Fruit fly (Drosophila melanogaster) whole organism, embryonic: ENCODE measurements around the gene CG15742.
A peak's percentile ranks its signal among the peaks of the same experiment; 100 is the strongest.

Experiments used
- Awh ChIP-seq: fragments of 200-800 bp; sonication (Bioruptor generic); IDR thresholded peaks from 2 replicates; pipeline ENCODE4, ENCODE4 v1.3.6; 2022; ENCODE audit warnings: missing biosample characterization, missing genetic modification characterization
- CG10274 ChIP-seq: fragments of 200-800 bp; sonication (Bioruptor generic); optimal IDR thresholded peaks from 3 replicates; lab custom pipeline; 2017; ENCODE audit warnings: missing biosample characterization, mild to moderate bottlenecking, missing genetic modification characterization
- CG11504 ChIP-seq: fragments of 200-800 bp; sonication (Bioruptor generic); optimal IDR thresholded peaks from 3 replicates; lab custom pipeline; 2019; ENCODE audit warnings: missing biosample characterization, mild to moderate bottlenecking, missing genetic modification characterization, moderate library complexity
- CG11723 ChIP-seq: fragments of 200-800 bp; sonication (Bioruptor generic); optimal IDR thresholded peaks from 2 replicates; lab custom pipeline; 2017; ENCODE audit warnings: missing biosample characterization, mild to moderate bottlenecking, missing genetic modification characterization
- CG1647 ChIP-seq: fragments of 200-800 bp; sonication (Bioruptor generic); optimal IDR thresholded peaks from 3 replicates; lab custom pipeline; 2016; ENCODE audit warnings: missing biosample characterization, missing genetic modification characterization
- CG17359 ChIP-seq: fragments of 200-800 bp; sonication (Bioruptor generic); optimal IDR thresholded peaks from 3 replicates; lab custom pipeline; 2018; ENCODE audit warnings: missing biosample characterization, mild to moderate bottlenecking, missing genetic modification characterization, moderate library complexity
- CG17568 ChIP-seq: fragments of 200-800 bp; sonication (Bioruptor generic); optimal IDR thresholded peaks from 2 replicates; lab custom pipeline; 2018; ENCODE audit warnings: missing biosample characterization, mild to moderate bottlenecking, missing genetic modification characterization, moderate library complexity
- CG17612 ChIP-seq: fragments of 200-800 bp; sonication (Bioruptor generic); IDR thresholded peaks from 2 replicates; pipeline ENCODE4 v1.3.6; 2022; ENCODE audit warnings: missing biosample characterization, missing genetic modification characterization
- CG17912 ChIP-seq: fragments of 200-800 bp; sonication (Bioruptor generic); optimal IDR thresholded peaks from 2 replicates; lab custom pipeline; 2018; ENCODE audit warnings: missing biosample characterization, mild to moderate bottlenecking, missing genetic modification characterization
- CG2129 ChIP-seq: fragments of 200-800 bp; sonication (Bioruptor generic); IDR thresholded peaks from 2 replicates; pipeline ENCODE4 v1.3.6; 2022; ENCODE audit warnings: missing biosample characterization, missing genetic modification characterization; ENCODE audit not compliant: partially characterized antibody
- CG31441 ChIP-seq: fragments of 200-800 bp; sonication (Bioruptor generic); IDR thresholded peaks from 2 replicates; pipeline ENCODE4 v1.3.6; 2022; ENCODE audit warnings: missing biosample characterization, missing genetic modification characterization
- CG3995 ChIP-seq: fragments of 200-800 bp; sonication (Bioruptor generic); optimal IDR thresholded peaks from 3 replicates; lab custom pipeline; 2016; ENCODE audit warnings: missing biosample characterization, missing genetic modification characterization
- CG4404 ChIP-seq: fragments of 200-800 bp; sonication (Bioruptor generic); IDR thresholded peaks from 2 replicates; pipeline ENCODE4 v1.3.6; 2022; ENCODE audit warnings: missing biosample characterization, missing genetic modification characterization
- CG4854 ChIP-seq: fragments of 200-800 bp; sonication (Bioruptor generic); optimal IDR thresholded peaks from 2 replicates; lab custom pipeline; 2016; ENCODE audit warnings: missing biosample characterization, missing genetic modification characterization, inconsistent platforms
- CG5953 ChIP-seq: fragments of 200-800 bp; sonication (Bioruptor generic); IDR thresholded peaks from 2 replicates; pipeline ENCODE4 v1.3.6; 2022; ENCODE audit warnings: missing biosample characterization, missing genetic modification characterization
- CG6765 ChIP-seq: fragments of 200-800 bp; sonication (Bioruptor generic); optimal IDR thresholded peaks from 3 replicates; lab custom pipeline; 2017; ENCODE audit warnings: missing biosample characterization, mild to moderate bottlenecking, missing genetic modification characterization
- CG6791 ChIP-seq: fragments of 200-800 bp; sonication (Bioruptor generic); IDR thresholded peaks from 3 replicates; pipeline ENCODE4 v1.3.6; 2022; ENCODE audit warnings: missing biosample characterization, missing genetic modification characterization; ENCODE audit not compliant: partially characterized antibody
- CG6813 ChIP-seq: fragments of 200-800 bp; sonication (Bioruptor generic); optimal IDR thresholded peaks from 2 replicates; lab custom pipeline; 2017; ENCODE audit warnings: missing biosample characterization, missing genetic modification characterization, mild to moderate bottlenecking, moderate library complexity, missing genetic modification reagents
- CG7745 ChIP-seq: fragments of 200-800 bp; sonication (Bioruptor generic); optimal IDR thresholded peaks from 2 replicates; lab custom pipeline; 2018; ENCODE audit warnings: missing biosample characterization, mild to moderate bottlenecking, missing genetic modification characterization, moderate library complexity
- CG7786 ChIP-seq: fragments of 200-800 bp; sonication (Bioruptor generic); optimal IDR thresholded peaks from 2 replicates; lab custom pipeline; 2016; ENCODE audit warnings: missing biosample characterization, missing genetic modification characterization
- CG8924 ChIP-seq: fragments of 200-800 bp; optimal IDR thresholded peaks from 3 replicates; lab custom pipeline; 2019; ENCODE audit warnings: missing biosample characterization, mild to moderate bottlenecking, missing genetic modification characterization, moderate library complexity
- CG9437 ChIP-seq: fragments of 200-800 bp; sonication (Bioruptor generic); optimal IDR thresholded peaks from 2 replicates; lab custom pipeline; 2018; ENCODE audit warnings: missing biosample characterization, mild to moderate bottlenecking, missing genetic modification characterization
- Deaf1 ChIP-seq: fragments of 200-800 bp; optimal IDR thresholded peaks from 3 replicates; lab custom pipeline; 2019; ENCODE audit warnings: missing biosample characterization, mild to moderate bottlenecking, missing genetic modification characterization, moderate library complexity
- Dref ChIP-seq: fragments of 200-800 bp; sonication (Bioruptor generic); IDR thresholded peaks from 2 replicates; pipeline ENCODE4 v1.3.6; 2022; ENCODE audit warnings: missing biosample characterization, missing genetic modification characterization
- Drgx ChIP-seq: fragments of 200-800 bp; sonication (Bioruptor generic); IDR thresholded peaks from 2 replicates; pipeline ENCODE4 v1.3.6; 2022; ENCODE audit warnings: missing biosample characterization, missing genetic modification characterization
- Gug ChIP-seq: fragments of 200-800 bp; sonication (Bioruptor generic); IDR thresholded peaks from 4 replicates; pipeline ENCODE4 v1.3.6; 2022; ENCODE audit warnings: missing biosample characterization, missing genetic modification characterization
- HLH3B ChIP-seq: fragments of 200-800 bp; sonication (Bioruptor generic); IDR thresholded peaks from 2 replicates; pipeline ENCODE4 v1.3.6; 2022; ENCODE audit warnings: missing biosample characterization, missing genetic modification characterization
- HmgZ ChIP-seq: fragments of 200-800 bp; sonication (Bioruptor generic); optimal IDR thresholded peaks from 2 replicates; lab custom pipeline; 2018; ENCODE audit warnings: missing biosample characterization, mild to moderate bottlenecking, missing genetic modification characterization
- Hmr ChIP-seq: fragments of 200-800 bp; sonication (Bioruptor generic); optimal IDR thresholded peaks from 3 replicates; lab custom pipeline; 2017; ENCODE audit warnings: mild to moderate bottlenecking, missing biosample characterization, missing genetic modification reagents, missing genetic modification characterization
- Lhr ChIP-seq: fragments of 200-800 bp; sonication (Bioruptor generic); optimal IDR thresholded peaks from 3 replicates; lab custom pipeline; 2017; ENCODE audit warnings: mild to moderate bottlenecking, missing biosample characterization, missing genetic modification reagents, missing genetic modification characterization
- Sox102F ChIP-seq: fragments of 200-800 bp; sonication (Bioruptor generic); optimal IDR thresholded peaks from 2 replicates; lab custom pipeline; 2018; ENCODE audit warnings: missing biosample characterization, mild to moderate bottlenecking, missing genetic modification characterization, moderate library complexity
- Sry-δ ChIP-seq: fragments of 200-800 bp; sonication (Bioruptor generic); optimal IDR thresholded peaks from 2 replicates; lab custom pipeline; 2016; ENCODE audit warnings: missing biosample characterization, missing genetic modification characterization
- ab ChIP-seq: fragments of 200-800 bp; sonication (Bioruptor generic); optimal IDR thresholded peaks from 2 replicates; lab custom pipeline; 2016; ENCODE audit warnings: missing biosample characterization, missing genetic modification characterization
- aop ChIP-seq: fragments of 200-800 bp; sonication (Bioruptor generic); IDR thresholded peaks from 2 replicates; pipeline ENCODE4 v1.3.6; 2022; ENCODE audit warnings: missing biosample characterization, missing genetic modification characterization
- ci ChIP-seq: fragments of 200-800 bp; sonication (Bioruptor generic); IDR thresholded peaks from 3 replicates; pipeline ENCODE4 v1.3.6; 2022; ENCODE audit warnings: missing biosample characterization, missing genetic modification characterization
- dati ChIP-seq: fragments of 200-800 bp; sonication (Bioruptor generic); IDR thresholded peaks from 2 replicates; pipeline ENCODE4 v1.3.6; 2022; ENCODE audit warnings: missing biosample characterization, missing genetic modification characterization
- dysf ChIP-seq: fragments of 200-800 bp; sonication (Bioruptor generic); IDR thresholded peaks from 3 replicates; pipeline ENCODE4 v1.3.6; 2022; ENCODE audit warnings: missing biosample characterization, missing genetic modification characterization
- esg ChIP-seq: fragments of 200-800 bp; sonication (Bioruptor generic); conservative IDR thresholded peaks from 2 replicates; pipeline ENCODE4 v1.3.6; 2022; ENCODE audit warnings: missing biosample characterization, missing genetic modification characterization
- ewg ChIP-seq: fragments of 200-800 bp; sonication (Bioruptor generic); optimal IDR thresholded peaks from 3 replicates; lab custom pipeline; 2017; ENCODE audit warnings: mild to moderate bottlenecking, missing biosample characterization, missing genetic modification reagents, missing genetic modification characterization
- grn ChIP-seq: fragments of 200-800 bp; sonication (Bioruptor generic); optimal IDR thresholded peaks from 3 replicates; lab custom pipeline; 2017; ENCODE audit warnings: missing biosample characterization, missing genetic modification characterization
- lov ChIP-seq, 2 experiments: fragments of 200-800 bp in 1 of 2; fragments of >200 bp in 1 of 2; sonication (Bioruptor generic) in 1 of 2; IDR thresholded peaks in 1 of 2; optimal IDR thresholded peaks in 1 of 2; 2 replicates in 1 of 2; 3 replicates in 1 of 2; pipeline versions ENCODE4 v1.3.6 to Lab custom; 2017 to 2022; ENCODE audit warnings: missing biosample characterization in 1 of 2, missing genetic modification characterization in 1 of 2
- psq ChIP-seq: fragments of 200-800 bp; sonication (Bioruptor generic); optimal IDR thresholded peaks from 2 replicates; lab custom pipeline; 2017; ENCODE audit warnings: missing biosample characterization, missing genetic modification characterization
- run ChIP-seq: fragments of 200-800 bp; sonication (Bioruptor generic); optimal IDR thresholded peaks from 3 replicates; lab custom pipeline; 2018; ENCODE audit warnings: missing biosample characterization, mild to moderate bottlenecking, missing genetic modification characterization
- slou ChIP-seq: fragments of 200-800 bp; sonication (Bioruptor generic); optimal IDR thresholded peaks from 3 replicates; lab custom pipeline; 2016; ENCODE audit warnings: missing biosample characterization, missing genetic modification characterization
- sob ChIP-seq: fragments of 200-800 bp; sonication (Bioruptor generic); IDR thresholded peaks from 2 replicates; pipeline ENCODE4 v1.3.6; 2022; ENCODE audit warnings: missing biosample characterization, missing genetic modification characterization
- stc ChIP-seq: fragments of 200-800 bp; sonication (Bioruptor generic); IDR thresholded peaks from 2 replicates; pipeline ENCODE4 v1.3.6; 2022; ENCODE audit warnings: missing biosample characterization, missing genetic modification characterization
- tgo ChIP-seq: fragments of 200-800 bp; sonication (Bioruptor generic); IDR thresholded peaks from 3 replicates; pipeline ENCODE4 v1.3.6; 2022; ENCODE audit warnings: missing biosample characterization, missing genetic modification characterization
- tin ChIP-seq: fragments of 200-800 bp; sonication (Bioruptor generic); optimal IDR thresholded peaks from 3 replicates; lab custom pipeline; 2016; ENCODE audit warnings: missing biosample characterization, missing genetic modification characterization
- vnd ChIP-seq: fragments of 200-800 bp; sonication (Bioruptor generic); IDR thresholded peaks from 3 replicates; pipeline ENCODE4 v1.3.6; 2022; ENCODE audit warnings: missing biosample characterization, missing genetic modification characterization; ENCODE audit not compliant: partially characterized antibody

CG15742 gene

DNA sequence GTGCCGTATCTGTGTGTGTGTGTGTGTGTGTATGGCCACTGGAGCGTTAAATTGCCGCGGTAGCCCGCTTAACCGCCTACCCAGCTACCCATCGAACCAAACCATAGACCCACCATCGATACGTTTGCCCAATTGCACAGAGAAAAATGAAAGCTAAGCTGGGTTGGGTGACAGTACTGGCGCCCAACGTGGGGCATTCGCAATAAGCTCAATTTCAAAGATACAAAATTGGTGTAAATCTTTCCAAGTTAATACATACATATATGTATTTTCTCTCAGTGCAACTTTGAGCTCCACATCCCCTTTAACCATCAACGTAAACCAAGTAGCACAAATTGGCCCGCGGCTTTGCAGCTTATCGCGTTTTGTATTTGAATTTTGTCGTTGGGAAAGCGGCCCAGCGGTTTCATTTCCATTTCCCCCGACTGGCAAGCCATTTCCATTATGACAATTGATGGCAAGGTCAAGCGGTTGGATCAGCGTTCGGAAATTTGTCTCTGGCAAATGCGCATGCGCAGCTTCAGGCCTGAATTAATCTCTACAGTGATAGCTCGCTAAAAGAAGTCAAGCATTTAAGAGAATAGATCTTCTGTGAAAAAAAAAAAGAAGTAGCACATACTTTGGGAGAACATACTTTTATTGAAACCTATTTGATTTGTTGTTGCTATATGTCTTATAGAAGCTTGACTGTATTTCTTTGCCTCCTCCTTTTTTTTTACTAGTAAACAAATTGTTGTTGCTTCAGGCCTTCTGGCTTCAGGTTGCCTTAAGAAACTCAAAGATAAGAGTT, 25.7 kb downstream of the CG15742 start (continued):
- no peak for TF ChIP-seq vnd (GFP tag; lab: Robert Waterston, UW)
- peak; percentile 76 for TF ChIP-seq CG17359 (tag; lab: Kevin White, UChicago)
- TF ChIP-seq sob (GFP tag; lab: Robert Waterston, UW), result peak; percentile 77
- TF ChIP-seq CG6791 (GFP tag; lab: Robert Waterston, UW), result no peak
- peak; percentile 72 for TF ChIP-seq dati (GFP tag; lab: Robert Waterston, UW)
- no peak for TF ChIP-seq CG3995 (GFP tag; lab: Kevin White, UChicago)
- no peak for TF ChIP-seq CG7745
- TF ChIP-seq ab (GFP tag; lab: Kevin White, UChicago), result peak; percentile 66
- TF ChIP-seq CG6765 (GFP tag; lab: Kevin White, UChicago), result no peak
- peak; percentile 81 for TF ChIP-seq stc (GFP tag; lab: Robert Waterston, UW)
- TF ChIP-seq Deaf1, result peak; percentile 39
- TF ChIP-seq slou, result no peak
- TF ChIP-seq Gug (GFP tag; lab: Robert Waterston, UW), result peak; percentile 87
- peak; percentile 73 for TF ChIP-seq Sox102F
- TF ChIP-seq CG10274 (GFP tag; lab: Kevin White, UChicago), result peak; percentile 34
- peak; percentile 65 for TF ChIP-seq CG6813 (GFP tag; lab: Kevin White, UChicago)
- peak; percentile 86 for TF ChIP-seq HLH3B (GFP tag; lab: Robert Waterston, UW)
- peak; percentile 77 for TF ChIP-seq esg (GFP tag; lab: Robert Waterston, UW)
- peak; percentile 85 for TF ChIP-seq dysf (GFP tag; lab: Robert Waterston, UW)
- peak; percentile 81 for TF ChIP-seq Awh (GFP tag; lab: Robert Waterston, UW)
- TF ChIP-seq psq (GFP tag; lab: Kevin White, UChicago), result no peak
- TF ChIP-seq CG11723 (GFP tag; lab: Kevin White, UChicago), result peak; percentile 51
- TF ChIP-seq CG7786, result peak; percentile 71
- TF ChIP-seq Dref (GFP tag; lab: Robert Waterston, UW), result no peak
- peak; percentile 56 for TF ChIP-seq CG17612
- TF ChIP-seq CG9437, result peak; percentile 46
- TF ChIP-seq Lhr (GFP tag; lab: Kevin White, UChicago), result peak; percentile 17
- TF ChIP-seq tin, result peak; percentile 66
- TF ChIP-seq CG8924 (tag; lab: Kevin White, UChicago), result peak; percentile 75
- peak; percentile 91 for TF ChIP-seq ci (GFP tag; lab: Robert Waterston, UW)
- peak; percentile 52; the same call in 1 of the 2 replicates for TF ChIP-seq CG4404 (GFP tag; lab: Robert Waterston, UW)
- peak; percentile 59; the same call in 1 of the 2 replicates for TF ChIP-seq aop (GFP tag; lab: Robert Waterston, UW)
- peak; percentile 77 for TF ChIP-seq CG31441 (GFP tag; lab: Robert Waterston, UW)
- TF ChIP-seq tgo (GFP tag; lab: Robert Waterston, UW), result peak; percentile 77
- TF ChIP-seq ewg (GFP tag; lab: Kevin White, UChicago), result peak; percentile 48
- peak; percentile 34 for TF ChIP-seq CG1647
- TF ChIP-seq run (tag; lab: Kevin White, UChicago), result peak; percentile 32
- peak; percentile 23 for TF ChIP-seq Sry-δ (GFP tag; lab: Kevin White, UChicago)
- peak; percentile 16 for TF ChIP-seq CG17912 (GFP tag; lab: Kevin White, UChicago)
- peak; percentile 31 for TF ChIP-seq CG4854 (GFP tag; lab: Kevin White, UChicago)
- TF ChIP-seq HmgZ (tag; lab: Kevin White, UChicago), result peak; percentile 44
- no peak for TF ChIP-seq lov (optimal IDR thresholded peaks at IDR 0.05; lab: Kevin White, UChicago)
- 0 out of 3 replicates have a peak, but pooled peaks have one; percentile 66 for TF ChIP-seq lov (GFP tag; IDR thresholded peaks at IDR 0.05; lab: Robert Waterston, UW)
- peak; percentile 82 for TF ChIP-seq CG11504 (tag; lab: Kevin White, UChicago)
- peak; percentile 72 for TF ChIP-seq Hmr (GFP tag; lab: Kevin White, UChicago)
- no peak for TF ChIP-seq CG2129 (GFP tag; lab: Robert Waterston, UW)
- TF ChIP-seq CG5953 (GFP tag; lab: Robert Waterston, UW), result peak; percentile 79
- TF ChIP-seq grn (GFP tag; lab: Kevin White, UChicago), result peak; percentile 17
- peak; percentile 49 for TF ChIP-seq Drgx (GFP tag; lab: Robert Waterston, UW)
- peak; percentile 60 for TF ChIP-seq CG17568 (GFP tag; lab: Kevin White, UChicago)
